Fruit fly (Drosophila melanogaster) whole organism: Measurements from ENCODE around the gene Uggt.

Experiments used
- Dll ChIP-seq: fragments of >200 bp; optimal IDR thresholded peaks from 2 replicates; lab custom pipeline; 2017
- EcR ChIP-seq, 2 experiments: fragments of >200 bp; optimal IDR thresholded peaks; 2 replicates each; lab custom pipeline; 2017; ENCODE audit warnings: missing biosample characterization in 2 of 2, missing genetic modification characterization in 2 of 2, missing genetic modification reagents in 2 of 2
- psq ChIP-seq: fragments of >200 bp; optimal IDR thresholded peaks from 2 replicates; lab custom pipeline; 2017

DNA sequence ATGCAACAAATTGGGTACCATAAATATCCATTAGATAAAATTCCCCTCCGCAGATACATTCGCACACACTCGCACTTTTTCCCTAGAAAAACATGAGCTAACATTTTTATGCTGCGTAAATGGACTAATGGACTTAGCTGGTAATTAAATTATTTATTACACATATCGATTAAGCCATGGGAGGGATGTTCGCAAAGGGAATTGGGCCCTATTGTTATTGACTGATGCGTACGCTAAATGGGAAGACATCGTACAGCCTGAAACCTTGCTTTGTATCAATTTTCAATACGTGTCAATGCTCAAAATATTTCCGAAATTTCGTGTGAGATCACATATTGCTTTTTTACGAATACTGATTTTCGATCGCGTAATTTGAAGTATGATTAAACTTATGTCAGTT lies 52.2 kb downstream of the Uggt start, which contains the start of gene CG43049:
- no peak for TF ChIP-seq psq (lab: Kevin White, UChicago)
- TF ChIP-seq Dll (lab: Kevin White, UChicago): no peak
- TF ChIP-seq EcR (GFP tag; optimal IDR thresholded peaks at IDR 0.05; lab: Kevin White, UChicago): no peak
